Fruit fly (Drosophila melanogaster) whole organism, larva: ENCODE measurements around the gene Rpn11.

Source experiments
- noc ChIP-seq: fragments of 200-800 bp; sonication (Bioruptor generic); optimal IDR thresholded peaks from 3 replicates; lab custom pipeline; 2019; ENCODE audit warnings: missing biosample characterization, mild to moderate bottlenecking, missing genetic modification characterization, moderate library complexity

The Rpn11 gene

dm6 chr2L:5029049-5029808 is 30.4 kb downstream of the Rpn11 start, which contains the start of gene Col4a1:
Gene Col4a1 (plus strand): TSS chr2L:5029609.
- TF ChIP-seq noc: no peak

dm6 chr2L:5028091-5028490 is 31.5 kb downstream of the Rpn11 start, which contains the start of gene vkg:
Gene vkg (minus strand): TSS chr2L:5028191.
- no peak for TF ChIP-seq noc

DNA sequence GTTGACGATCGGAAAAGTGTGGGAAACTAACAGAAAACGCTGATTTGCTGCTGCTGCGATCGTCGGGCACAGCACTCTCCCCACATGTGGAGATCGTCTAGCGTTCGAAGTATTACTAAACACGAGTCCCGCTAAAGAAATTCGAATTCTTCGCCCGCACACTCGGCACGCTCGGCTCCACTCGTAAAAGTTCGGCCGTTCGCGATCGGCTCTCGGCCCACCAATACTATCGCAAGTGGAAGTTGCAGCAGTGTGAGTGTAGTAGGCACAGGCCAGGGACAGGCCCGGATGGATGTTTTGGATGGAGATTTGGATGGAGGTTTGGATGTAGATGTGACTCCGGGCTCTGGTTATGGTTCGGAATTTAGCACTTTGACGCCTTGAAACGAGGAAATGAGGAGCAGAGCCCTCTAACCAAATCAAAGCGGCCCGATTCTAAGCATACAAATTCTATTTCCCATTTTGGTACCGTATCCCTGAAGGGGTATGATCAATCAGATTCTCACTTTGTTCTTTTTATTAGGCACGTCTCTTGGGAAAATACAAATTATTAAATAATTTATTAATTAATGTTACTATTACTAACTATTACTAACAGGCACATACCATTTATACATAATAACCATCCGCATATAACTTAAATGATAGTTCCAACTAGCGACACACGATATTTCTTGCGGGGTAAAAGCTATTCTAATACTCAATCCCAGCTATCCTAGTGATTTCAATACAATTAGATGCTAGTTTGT is 32.1 kb downstream of the Rpn11 start:
- peak; percentile 52 for TF ChIP-seq noc

DNA sequence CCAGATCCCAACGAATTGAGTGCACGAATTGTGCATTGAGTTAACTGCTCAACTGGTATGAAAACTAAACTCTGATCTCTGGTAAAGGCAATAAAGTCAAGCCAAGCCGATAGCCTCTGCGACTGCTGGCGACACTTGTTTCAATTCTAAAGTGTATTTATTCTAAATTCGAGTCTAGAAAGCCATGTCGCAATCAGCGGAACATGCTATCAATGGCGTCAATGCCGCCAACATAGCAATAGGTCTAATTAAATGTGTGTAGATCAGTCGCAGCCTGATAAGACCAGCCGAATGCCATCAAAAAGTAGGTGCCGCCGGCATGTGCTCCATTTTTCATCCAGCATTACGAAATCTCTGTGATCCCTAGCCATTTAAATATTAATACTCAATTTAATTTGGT is 34.0 kb downstream of the Rpn11 start:
- peak; percentile 74 for TF ChIP-seq noc

DNA sequence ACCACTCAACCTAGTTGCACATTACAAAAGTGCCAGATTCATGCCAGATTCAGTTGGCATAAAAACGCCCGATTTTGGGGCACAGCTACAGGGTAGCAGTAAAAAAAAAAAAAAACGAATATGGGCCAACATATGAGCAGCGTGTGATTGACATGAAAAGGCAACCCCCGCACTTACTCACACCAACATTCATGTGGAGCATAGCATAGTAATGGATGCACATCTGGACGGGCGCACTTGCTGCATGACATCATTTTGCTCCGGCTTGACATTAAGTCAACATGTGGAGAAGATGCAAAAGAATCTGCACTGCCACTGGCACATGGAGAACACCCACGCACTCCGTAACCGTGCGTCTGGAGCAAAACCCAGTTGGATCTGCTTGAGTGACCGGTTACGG is 37.0 kb downstream of the Rpn11 start:
- no peak for TF ChIP-seq noc

DNA sequence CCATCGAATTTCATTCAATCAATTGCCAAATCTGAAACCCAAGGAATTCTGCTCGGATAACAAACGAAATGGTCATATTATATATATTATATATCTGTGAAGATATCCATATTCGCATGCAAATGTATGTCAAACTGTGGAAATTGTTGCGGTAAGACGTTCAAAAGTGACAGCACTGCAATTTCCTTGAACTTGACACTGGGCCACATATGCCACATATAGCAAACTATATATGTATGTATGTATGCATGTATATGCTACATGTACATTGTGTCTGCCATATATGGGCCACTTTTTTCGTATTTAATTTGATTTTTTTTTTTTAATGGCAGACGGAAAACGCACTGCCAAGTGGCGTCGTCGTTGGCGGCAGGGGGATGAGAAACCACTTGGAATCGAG is 39.1 kb downstream of the Rpn11 start:
- no peak for TF ChIP-seq noc

DNA sequence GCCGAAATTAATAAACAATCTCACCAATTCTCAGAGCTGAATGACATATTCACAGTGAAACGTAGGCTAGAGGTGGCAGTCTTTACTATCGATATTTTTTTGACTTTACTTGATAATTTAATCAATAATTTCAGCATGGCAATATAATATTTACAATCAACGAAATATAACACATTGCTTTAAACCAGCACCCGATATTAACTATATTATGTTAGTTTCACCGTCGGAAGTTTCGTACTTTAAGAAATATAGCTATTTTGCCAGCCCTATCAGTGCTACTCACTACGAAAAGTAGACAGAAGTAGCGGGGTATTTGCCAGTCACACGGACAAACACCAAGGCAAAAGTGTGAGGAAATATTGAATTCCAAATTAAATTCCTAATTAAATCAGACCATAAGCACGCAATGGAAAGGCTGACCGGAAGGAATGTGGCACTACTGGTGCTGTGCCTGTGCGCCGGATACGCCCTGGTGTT is 48.8 kb downstream of the Rpn11 start, which contains the start of the genes CG31917, Tfb5 and SelT:
CG31917 (minus strand) TSS at position 51 of the 477 bp plus-strand sequence.
Tfb5 (minus strand) TSS at position 51 of the 477 bp plus-strand sequence.
SelT (plus strand) TSS at position 139 of the 477 bp plus-strand sequence.
- peak; percentile 78 for TF ChIP-seq noc

DNA sequence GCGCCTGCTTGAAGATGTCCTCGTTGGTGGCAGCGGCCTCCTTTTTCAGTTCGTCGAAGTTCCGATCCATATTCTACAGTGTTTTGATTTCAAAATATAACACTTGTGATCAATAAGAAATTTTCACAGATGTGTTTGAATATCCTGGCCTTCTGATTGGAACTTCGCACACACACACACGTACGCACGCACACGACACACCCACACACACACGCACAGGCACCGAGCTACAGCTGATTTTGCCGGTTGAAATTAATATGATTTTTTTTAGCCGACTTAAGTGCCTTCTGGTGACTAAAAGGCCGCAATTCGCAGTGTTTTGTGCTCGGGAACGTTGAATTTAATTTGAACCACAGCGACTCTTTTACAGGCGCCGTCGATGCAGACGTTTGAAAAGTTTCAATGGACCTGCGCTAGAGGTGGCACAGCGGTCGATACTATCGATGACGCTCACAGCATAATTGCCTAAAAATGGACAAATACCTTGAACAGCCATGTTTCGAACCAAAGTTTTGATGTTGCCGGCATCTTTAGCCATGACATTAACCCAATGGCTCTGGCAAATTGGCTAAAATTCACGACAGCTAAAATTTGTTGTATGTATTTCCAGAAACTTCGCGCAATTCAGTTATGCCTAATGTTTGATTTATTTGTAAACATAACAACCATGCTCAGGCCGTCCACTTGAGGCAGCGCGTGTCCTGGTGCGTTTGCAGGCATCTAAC is 50.1 kb downstream of the Rpn11 start, which contains the start of gene Rtnl1:
Rtnl1 (minus strand) TSS at position 415 of the 725 bp plus-strand sequence.
- TF ChIP-seq noc: peak; percentile 42
